Worm (Caenorhabditis elegans) whole organism, late embryonic: ENCODE results near the gene pqn-13.

ENCODE experiments used
- K02D7.2 ChIP-seq: sonication (generic microtip); optimal IDR thresholded peaks from 2 replicates; lab custom pipeline; 2017; ENCODE audit warnings: mild to moderate bottlenecking, missing genetic modification characterization, missing compliant biosample characterization
- T23F11.4 ChIP-seq: fragments of 200-800 bp; sonication (Bioruptor generic); optimal IDR thresholded peaks from 2 replicates; lab custom pipeline; 2018; ENCODE audit warnings: mild to moderate bottlenecking, missing genetic modification characterization, missing compliant biosample characterization
- Y22D7AL.16 ChIP-seq: sonication (generic microtip); optimal IDR thresholded peaks from 2 replicates; lab custom pipeline; 2016; ENCODE audit warnings: missing genetic modification characterization, missing compliant biosample characterization
- ceh-18 ChIP-seq: sonication (generic microtip); optimal IDR thresholded peaks from 2 replicates; lab custom pipeline; 2016; ENCODE audit warnings: missing genetic modification characterization, missing compliant biosample characterization
- ceh-2 ChIP-seq: sonication (generic microtip); optimal IDR thresholded peaks from 2 replicates; lab custom pipeline; 2016; ENCODE audit warnings: missing genotype, missing genetic modification characterization, missing compliant biosample characterization
- ceh-24 ChIP-seq: sonication (generic microtip); optimal IDR thresholded peaks from 2 replicates; lab custom pipeline; 2016; ENCODE audit warnings: mild to moderate bottlenecking, missing genetic modification characterization, missing compliant biosample characterization
- ceh-30 ChIP-seq: fragments of 150-350 bp; optimal IDR thresholded peaks from 2 replicates; lab custom pipeline; 2014; ENCODE audit warnings: missing biosample characterization, missing genetic modification characterization
- ceh-34 ChIP-seq: sonication (generic microtip); optimal IDR thresholded peaks from 2 replicates; lab custom pipeline; 2016; ENCODE audit warnings: mild to moderate bottlenecking, missing genetic modification characterization, missing compliant biosample characterization
- ceh-48 ChIP-seq: sonication (generic microtip); optimal IDR thresholded peaks from 2 replicates; lab custom pipeline; 2016; ENCODE audit warnings: missing genetic modification characterization, inconsistent platforms, missing compliant biosample characterization
- che-1 ChIP-seq: sonication (generic microtip); optimal IDR thresholded peaks from 2 replicates; lab custom pipeline; 2016; ENCODE audit warnings: mild to moderate bottlenecking, missing genetic modification characterization, missing compliant biosample characterization
- elt-2 ChIP-seq: sonication (generic microtip); optimal IDR thresholded peaks from 2 replicates; lab custom pipeline; 2016; ENCODE audit warnings: missing genetic modification reagents, missing genetic modification characterization, missing compliant biosample characterization
- elt-4 ChIP-seq: sonication (generic microtip); optimal IDR thresholded peaks from 2 replicates; lab custom pipeline; 2016; ENCODE audit warnings: missing genetic modification characterization, missing compliant biosample characterization
- ets-4 ChIP-seq: sonication (generic microtip); optimal IDR thresholded peaks from 2 replicates; lab custom pipeline; 2016; ENCODE audit warnings: missing genetic modification characterization, missing compliant biosample characterization
- fax-1 ChIP-seq: sonication (generic microtip); optimal IDR thresholded peaks from 2 replicates; lab custom pipeline; 2016; ENCODE audit warnings: missing genotype, missing genetic modification characterization, missing compliant biosample characterization
- fkh-6 ChIP-seq: sonication (generic microtip); optimal IDR thresholded peaks from 2 replicates; lab custom pipeline; 2016; ENCODE audit warnings: missing genetic modification characterization, missing compliant biosample characterization
- gmeb-2 ChIP-seq: sonication (generic microtip); optimal IDR thresholded peaks from 2 replicates; lab custom pipeline; 2016; ENCODE audit warnings: missing genetic modification characterization, inconsistent platforms, missing compliant biosample characterization
- hlh-13 ChIP-seq: fragments of 200-800 bp; sonication (Bioruptor generic); optimal IDR thresholded peaks from 2 replicates; lab custom pipeline; 2018; ENCODE audit warnings: mild to moderate bottlenecking, missing genetic modification characterization, missing compliant biosample characterization
- hlh-15 ChIP-seq: sonication (generic microtip); optimal IDR thresholded peaks from 2 replicates; lab custom pipeline; 2016; ENCODE audit warnings: missing genetic modification characterization, missing compliant biosample characterization
- hlh-30 ChIP-seq: sonication (generic microtip); optimal IDR thresholded peaks from 2 replicates; lab custom pipeline; 2017; ENCODE audit warnings: antibody characterized with exemption, missing genetic modification characterization, missing compliant biosample characterization; ENCODE audit not compliant: insufficient read depth
- hlh-6 ChIP-seq: sonication (generic microtip); optimal IDR thresholded peaks from 2 replicates; lab custom pipeline; 2016; ENCODE audit warnings: missing genotype, missing genetic modification characterization, missing compliant biosample characterization
- lin-11 ChIP-seq: fragments of 200-800 bp; sonication (Bioruptor generic); optimal IDR thresholded peaks from 2 replicates; lab custom pipeline; 2018; ENCODE audit warnings: mild to moderate bottlenecking, missing genetic modification characterization, missing compliant biosample characterization
- madf-2 ChIP-seq: sonication (generic microtip); optimal IDR thresholded peaks from 2 replicates; lab custom pipeline; 2017; ENCODE audit warnings: missing genetic modification characterization, missing compliant biosample characterization
- nhr-11 ChIP-seq: fragments of 150-350 bp; optimal IDR thresholded peaks from 2 replicates; lab custom pipeline; 2014; ENCODE audit warnings: missing biosample characterization, missing genetic modification characterization
- pag-3 ChIP-seq: sonication (generic microtip); optimal IDR thresholded peaks from 2 replicates; lab custom pipeline; 2016; ENCODE audit warnings: missing compliant biosample characterization, missing genetic modification characterization, borderline replicate concordance
- pat-9 ChIP-seq: fragments of 200-800 bp; sonication (Bioruptor generic); optimal IDR thresholded peaks from 2 replicates; lab custom pipeline; 2018; ENCODE audit warnings: mild to moderate bottlenecking, missing genetic modification characterization, moderate library complexity, missing compliant biosample characterization
- pax-1 ChIP-seq: fragments of 150-350 bp; optimal IDR thresholded peaks from 2 replicates; lab custom pipeline; 2014; ENCODE audit warnings: missing biosample characterization, missing genetic modification characterization
- pha-2 ChIP-seq: sonication (generic microtip); optimal IDR thresholded peaks from 2 replicates; lab custom pipeline; 2017; ENCODE audit warnings: mild to moderate bottlenecking, missing genetic modification characterization, missing compliant biosample characterization
- pha-4 ChIP-seq: fragments of 150-350 bp; optimal IDR thresholded peaks from 2 replicates; lab custom pipeline; 2018; ENCODE audit warnings: missing biosample characterization, missing genetic modification reagents, missing genetic modification characterization
- pqm-1 ChIP-seq: sonication (generic microtip); optimal IDR thresholded peaks from 2 replicates; lab custom pipeline; 2016; ENCODE audit warnings: missing genetic modification characterization, missing compliant biosample characterization
- pros-1 ChIP-seq: fragments of 150-350 bp; optimal IDR thresholded peaks from 2 replicates; lab custom pipeline; 2014; ENCODE audit warnings: missing biosample characterization, missing genetic modification reagents, missing genetic modification characterization
- ref-2 ChIP-seq: sonication (generic microtip); optimal IDR thresholded peaks from 2 replicates; lab custom pipeline; 2016; ENCODE audit warnings: missing genetic modification characterization, missing compliant biosample characterization
- sdc-2 ChIP-seq: sonication (generic microtip); optimal IDR thresholded peaks from 2 replicates; lab custom pipeline; 2016; ENCODE audit warnings: missing genotype, missing genetic modification characterization, missing compliant biosample characterization
- sox-2 ChIP-seq: fragments of 200-800 bp; sonication (Bioruptor generic); IDR thresholded peaks from 2 replicates; pipeline ENCODE4 v1.3.6; 2022; ENCODE audit warnings: missing genetic modification reagents, missing genetic modification characterization, missing compliant biosample characterization
- sox-4 ChIP-seq: sonication (generic microtip); optimal IDR thresholded peaks from 2 replicates; lab custom pipeline; 2017; ENCODE audit warnings: mild to moderate bottlenecking, missing genetic modification characterization, inconsistent platforms, missing compliant biosample characterization
- syd-9 ChIP-seq: sonication (generic microtip); optimal IDR thresholded peaks from 2 replicates; lab custom pipeline; 2016; ENCODE audit warnings: mild to moderate bottlenecking, missing genetic modification characterization, moderate library complexity, missing compliant biosample characterization
- ttx-3 ChIP-seq: sonication (generic microtip); optimal IDR thresholded peaks from 2 replicates; lab custom pipeline; 2016; ENCODE audit warnings: missing genetic modification reagents, missing genetic modification characterization, missing compliant biosample characterization
- unc-55 ChIP-seq: sonication (generic microtip); optimal IDR thresholded peaks from 2 replicates; lab custom pipeline; 2017; ENCODE audit warnings: missing biosample characterization, missing genetic modification reagents, missing genetic modification characterization
- zip-5 ChIP-seq: sonication (generic microtip); optimal IDR thresholded peaks from 2 replicates; lab custom pipeline; 2016; ENCODE audit warnings: missing genetic modification characterization, missing compliant biosample characterization
- ztf-16 ChIP-seq: sonication (generic microtip); optimal IDR thresholded peaks from 2 replicates; lab custom pipeline; 2017; ENCODE audit warnings: missing genetic modification characterization, missing compliant biosample characterization

pqn-13 gene

ce11 chrV:5684534-5684933, 8.6 kb upstream of the pqn-13 start, which contains the start of the genes hmgs-1 and F25B4.4 (continued):
- peak; percentile 23 for TF ChIP-seq elt-2
- no peak for TF ChIP-seq ztf-16 (tag; lab: Kevin White, UChicago)
- peak; percentile 83 for TF ChIP-seq ceh-18 (tag; lab: Kevin White, UChicago)
- TF ChIP-seq fax-1, result no peak
- no peak for TF ChIP-seq ceh-48
- peak; percentile 13 for TF ChIP-seq ceh-2 (tag; lab: Kevin White, UChicago)
- no peak for TF ChIP-seq K02D7.2
- no peak for TF ChIP-seq hlh-6 (tag; lab: Kevin White, UChicago)
- no peak for TF ChIP-seq hlh-13 (GFP tag; lab: Kevin White, UChicago)
- TF ChIP-seq hlh-15 (tag; lab: Kevin White, UChicago), result no peak
- TF ChIP-seq sox-2 (GFP tag; lab: Robert Waterston, UW), result no peak
- no peak for TF ChIP-seq ttx-3 (tag; lab: Kevin White, UChicago)
- TF ChIP-seq pqm-1, result no peak
- no peak for TF ChIP-seq nhr-11 (tag; lab: Kevin White, UChicago)
- no peak for TF ChIP-seq T23F11.4 (GFP tag; lab: Kevin White, UChicago)
- TF ChIP-seq pha-4 (tag; lab: Kevin White, UChicago), result no peak
- TF ChIP-seq unc-55 (GFP tag; lab: Kevin White, UChicago), result peak; percentile 29
- TF ChIP-seq sdc-2 (tag; lab: Kevin White, UChicago), result no peak
- no peak for TF ChIP-seq fkh-6
- no peak for TF ChIP-seq pag-3
- TF ChIP-seq pros-1, result no peak
- peak; percentile 35 for TF ChIP-seq pax-1 (tag; lab: Kevin White, UChicago)
- no peak for TF ChIP-seq ceh-30 (tag; lab: Kevin White, UChicago)
- TF ChIP-seq sox-4 (tag; lab: Kevin White, UChicago), result no peak
- TF ChIP-seq syd-9 (tag; lab: Kevin White, UChicago), result no peak
- TF ChIP-seq madf-2 (tag; lab: Kevin White, UChicago), result no peak
- no peak for TF ChIP-seq ets-4 (tag; lab: Kevin White, UChicago)
- TF ChIP-seq ceh-34 (tag; lab: Kevin White, UChicago), result peak; percentile 25
- no peak for TF ChIP-seq lin-11 (tag; lab: Kevin White, UChicago)
- no peak for TF ChIP-seq gmeb-2 (tag; lab: Kevin White, UChicago)
- TF ChIP-seq elt-4, result no peak

ce11 chrV:5682530-5682929, 6.6 kb upstream of the pqn-13 start, which contains the start of gene prp-39:
prp-39 (minus strand) TSS chrV:5682630.
- no peak for TF ChIP-seq Y22D7AL.16 (tag; lab: Kevin White, UChicago)
- no peak for TF ChIP-seq sdc-2 (tag; lab: Kevin White, UChicago)
- TF ChIP-seq ceh-24 (tag; lab: Kevin White, UChicago), result no peak
- TF ChIP-seq ceh-34 (tag; lab: Kevin White, UChicago), result no peak
- no peak for TF ChIP-seq zip-5 (tag; lab: Kevin White, UChicago)
- no peak for TF ChIP-seq unc-55 (GFP tag; lab: Kevin White, UChicago)
- no peak for TF ChIP-seq hlh-30 (tag; lab: Kevin White, UChicago)
- no peak for TF ChIP-seq che-1
- no peak for TF ChIP-seq ref-2 (tag; lab: Kevin White, UChicago)
- TF ChIP-seq pat-9 (tag; lab: Kevin White, UChicago), result no peak

- TF ChIP-seq elt-2 (peak; percentile 4), fax-1 (no peak), fkh-6 (no peak), ceh-18 (tag; lab: Kevin White, UChicago) (no peak), pha-2 (tag; lab: Kevin White, UChicago) (peak; percentile 3), pat-9 (tag; lab: Kevin White, UChicago) (no peak)
Observed at ce11 chrV:5677947-5678346, 2.0 kb upstream of the pqn-13 start.
